Worm (Caenorhabditis elegans): Measurements from ENCODE around the gene alkb-8.

- TF ChIP-seq hmg-4 (GFP tag; optimal IDR thresholded peaks at IDR 0.05) (no peak), aly-1 (tag; optimal IDR thresholded peaks at IDR 0.05) (no peak)
Measured at ce11 chrIII:3670336-3670735, 38.8 kb upstream of the alkb-8 start, which contains the start of gene C46F11.6.
